Worm (Caenorhabditis elegans) whole organism, L3 larva: Measurements from ENCODE around the gene grk-1.

ENCODE experiments used
- ZK546.5 ChIP-seq: sonication (generic microtip); optimal IDR thresholded peaks from 2 replicates; lab custom pipeline; 2017; ENCODE audit warnings: missing biosample characterization, missing genetic modification characterization
- aly-2 ChIP-seq: fragments of 150-350 bp; optimal IDR thresholded peaks from 2 replicates; lab custom pipeline; 2014; ENCODE audit warnings: missing biosample characterization, missing genetic modification characterization
- ceh-16 ChIP-seq: sonication (generic microtip); optimal IDR thresholded peaks from 2 replicates; lab custom pipeline; 2017; ENCODE audit warnings: missing biosample characterization, missing genetic modification characterization
- ceh-82 ChIP-seq: fragments of 150-350 bp; optimal IDR thresholded peaks from 2 replicates; lab custom pipeline; 2014; ENCODE audit warnings: missing biosample characterization, missing genetic modification characterization
- ceh-9 ChIP-seq: sonication (generic microtip); optimal IDR thresholded peaks from 2 replicates; lab custom pipeline; 2018; ENCODE audit warnings: missing biosample characterization, missing genetic modification characterization
- daf-12 ChIP-seq: fragments of 150-350 bp; optimal IDR thresholded peaks from 2 replicates; lab custom pipeline; 2014; ENCODE audit warnings: missing biosample characterization, missing genetic modification reagents, missing genetic modification characterization
- egl-27 ChIP-seq: sonication (generic microtip); optimal IDR thresholded peaks from 4 replicates; lab custom pipeline; 2017; ENCODE audit warnings: missing biosample characterization, missing genetic modification reagents, missing genetic modification characterization
- elt-1 ChIP-seq: fragments of 150-350 bp; optimal IDR thresholded peaks from 2 replicates; lab custom pipeline; 2014; ENCODE audit warnings: missing biosample characterization, missing genetic modification characterization
- elt-2 ChIP-seq: sonication (generic microtip); optimal IDR thresholded peaks from 2 replicates; lab custom pipeline; 2016; ENCODE audit warnings: missing genetic modification reagents, mild to moderate bottlenecking, missing genetic modification characterization, missing compliant biosample characterization
- elt-3 ChIP-seq, 3 experiments: fragments of 150-350 bp in 1 of 3; sonication (generic microtip) in 2 of 3; optimal IDR thresholded peaks; 2 replicates in 2 of 3; 4 replicates in 1 of 3; lab custom pipeline; 2014 to 2017; ENCODE audit warnings: missing biosample characterization in 3 of 3, missing genetic modification characterization in 3 of 3
- eor-1 ChIP-seq, 2 experiments: fragments of 150-350 bp; optimal IDR thresholded peaks; 2 replicates each; lab custom pipeline; 2014 to 2018; ENCODE audit warnings: missing biosample characterization in 2 of 2, missing genetic modification characterization in 2 of 2
- fkh-10 ChIP-seq: sonication (generic microtip); optimal IDR thresholded peaks from 2 replicates; lab custom pipeline; 2017; ENCODE audit warnings: missing biosample characterization, missing genetic modification reagents, missing genetic modification characterization
- fkh-2 ChIP-seq: fragments of 150-350 bp; optimal IDR thresholded peaks from 2 replicates; lab custom pipeline; 2014; ENCODE audit warnings: missing biosample characterization, missing genetic modification reagents, missing genetic modification characterization
- fos-1 ChIP-seq: fragments of 150-350 bp; optimal IDR thresholded peaks from 2 replicates; lab custom pipeline; 2014; ENCODE audit warnings: missing biosample characterization, missing genetic modification characterization
- jun-1 ChIP-seq: fragments of 150-350 bp; optimal IDR thresholded peaks from 2 replicates; lab custom pipeline; 2014; ENCODE audit warnings: missing biosample characterization, missing genetic modification reagents, missing genetic modification characterization
- lin-15B ChIP-seq: fragments of 150-350 bp; optimal IDR thresholded peaks from 2 replicates; lab custom pipeline; 2014; ENCODE audit warnings: missing biosample characterization, missing genetic modification characterization
- lsy-12 ChIP-seq: sonication (generic microtip); optimal IDR thresholded peaks from 2 replicates; lab custom pipeline; 2016; ENCODE audit warnings: mild to moderate bottlenecking, missing genetic modification characterization, missing compliant biosample characterization
- mdl-1 ChIP-seq: fragments of 150-350 bp; optimal IDR thresholded peaks from 2 replicates; lab custom pipeline; 2014; ENCODE audit warnings: missing biosample characterization, missing genetic modification characterization
- mml-1 ChIP-seq: fragments of 150-350 bp; sonication (generic microtip); optimal IDR thresholded peaks from 3 replicates; lab custom pipeline; 2014; ENCODE audit warnings: missing biosample characterization, missing genetic modification characterization
- nfya-1 ChIP-seq: sonication (generic microtip); optimal IDR thresholded peaks from 2 replicates; lab custom pipeline; 2017; ENCODE audit warnings: missing genetic modification characterization, mild to moderate bottlenecking, missing compliant biosample characterization, antibody characterized with exemption, moderate library complexity; ENCODE audit not compliant: insufficient read depth
- nhr-11 ChIP-seq: fragments of 150-350 bp; optimal IDR thresholded peaks from 2 replicates; lab custom pipeline; 2014; ENCODE audit warnings: missing biosample characterization, missing genetic modification characterization
- nhr-23 ChIP-seq: fragments of 150-350 bp; optimal IDR thresholded peaks from 2 replicates; lab custom pipeline; 2014; ENCODE audit warnings: missing biosample characterization, missing genetic modification reagents, missing genetic modification characterization
- nhr-28 ChIP-seq: fragments of 150-350 bp; optimal IDR thresholded peaks from 2 replicates; lab custom pipeline; 2014; ENCODE audit warnings: missing biosample characterization, missing genetic modification characterization
- nhr-43 ChIP-seq: sonication (generic microtip); optimal IDR thresholded peaks from 2 replicates; lab custom pipeline; 2016; ENCODE audit warnings: mild to moderate bottlenecking, missing genetic modification characterization, missing compliant biosample characterization; ENCODE audit not compliant: poor library complexity, severe bottlenecking
- pha-4 ChIP-seq: fragments of 150-350 bp; optimal IDR thresholded peaks from 2 replicates; lab custom pipeline; 2014; ENCODE audit warnings: missing biosample characterization, missing genetic modification reagents, missing genetic modification characterization
- pqm-1 ChIP-seq: fragments of 150-350 bp; optimal IDR thresholded peaks from 2 replicates; lab custom pipeline; 2017; ENCODE audit warnings: missing biosample characterization, missing genetic modification characterization, inconsistent platforms
- sea-2 ChIP-seq: fragments of 150-350 bp; sonication (generic microtip); optimal IDR thresholded peaks from 4 replicates; lab custom pipeline; 2014; ENCODE audit warnings: missing biosample characterization, missing genetic modification reagents, missing genetic modification characterization
- snpc-4 ChIP-seq: fragments of 150-350 bp; optimal IDR thresholded peaks from 2 replicates; lab custom pipeline; 2014; ENCODE audit warnings: missing biosample characterization, missing genetic modification characterization
- tbx-2 ChIP-seq: sonication (generic microtip); optimal IDR thresholded peaks from 2 replicates; lab custom pipeline; 2016; ENCODE audit warnings: mild to moderate bottlenecking, missing genetic modification characterization, missing compliant biosample characterization
- ztf-11 ChIP-seq: fragments of 150-350 bp; optimal IDR thresholded peaks from 2 replicates; lab custom pipeline; 2014; ENCODE audit warnings: missing biosample characterization, missing genetic modification characterization
- ztf-4 ChIP-seq: fragments of 150-350 bp; optimal IDR thresholded peaks from 2 replicates; lab custom pipeline; 2014; ENCODE audit warnings: missing biosample characterization, missing genetic modification characterization

grk-1 gene

ce11 chrX:9997344-9997743, 1.7 kb downstream of the grk-1 start:
- TF ChIP-seq pqm-1 (tag; lab: Kevin White, UChicago) (peak; percentile 38), ceh-9 (no peak), nfya-1 (tag; lab: Kevin White, UChicago) (no peak), jun-1 (tag; lab: Kevin White, UChicago) (no peak), elt-3 (tag; optimal IDR thresholded peaks at IDR 0.05; lab: Kevin White, UChicago) (no peak), elt-2 (tag; lab: Kevin White, UChicago) (peak; percentile 59), nhr-23 (tag; lab: Kevin White, UChicago) (no peak), ceh-16 (tag; lab: Kevin White, UChicago) (no peak), pha-4 (tag; lab: Kevin White, UChicago) (no peak)

ce11 chrX:9993100-9993499, 5.9 kb downstream of the grk-1 start:
- TF ChIP-seq nhr-43 = no peak
- TF ChIP-seq eor-1 (tag; optimal IDR thresholded peaks at IDR 0.05; lab: Kevin White, UChicago) = no peak
- TF ChIP-seq fos-1 = no peak
- TF ChIP-seq fkh-2 = no peak
- TF ChIP-seq daf-12 (tag; lab: Kevin White, UChicago) = no peak
- TF ChIP-seq elt-1 = no peak
- TF ChIP-seq ceh-82 = no peak
- TF ChIP-seq ZK546.5 (tag; lab: Kevin White, UChicago) = no peak
- peak; percentile 10 for TF ChIP-seq pha-4 (tag; lab: Kevin White, UChicago)
- TF ChIP-seq, all 47 proteins: peak for 1

ce11 chrX:9988884-9989283, 10.1 kb downstream of the grk-1 start:
- no peak for TF ChIP-seq tbx-2 (tag; lab: Kevin White, UChicago)
- TF ChIP-seq snpc-4 = peak; percentile 4
- TF ChIP-seq elt-2 (tag; lab: Kevin White, UChicago) = peak; percentile 2

- TF ChIP-seq ceh-82 (no peak), elt-1 (peak; percentile 53), lsy-12 (no peak), elt-3 (tag; optimal IDR thresholded peaks at IDR 0.05; lab: Kevin White, UChicago) (no peak), fkh-10 (GFP tag; lab: Kevin White, UChicago) (no peak), ztf-11 (tag; lab: Kevin White, UChicago) (no peak), ztf-4 (no peak), mml-1 (tag; lab: Kevin White, UChicago) (no peak), pqm-1 (tag; lab: Kevin White, UChicago) (peak; percentile 6), nhr-28 (tag; lab: Kevin White, UChicago) (no peak), lin-15B (tag; lab: Kevin White, UChicago) (no peak), ceh-16 (tag; lab: Kevin White, UChicago) (no peak), tbx-2 (tag; lab: Kevin White, UChicago) (no peak), pha-4 (tag; lab: Kevin White, UChicago) (peak; percentile 47), aly-2 (tag; lab: Kevin White, UChicago) (no peak), nhr-11 (tag; lab: Kevin White, UChicago) (no peak), mdl-1 (tag; lab: Kevin White, UChicago) (no peak), sea-2 (no peak)
- TF ChIP-seq, all 47 proteins: peak for 3
Observed at ce11 chrX:9987166-9987565, 11.8 kb downstream of the grk-1 start.

- TF ChIP-seq pqm-1 (tag; lab: Kevin White, UChicago) (peak; percentile 70), elt-2 (tag; lab: Kevin White, UChicago) (peak; percentile 68), elt-1 (no peak), ZK546.5 (tag; lab: Kevin White, UChicago) (no peak)
Observed at ce11 chrX:9984889-9985404, 14.1 kb downstream of the grk-1 start, which contains the start of gene F19C6.5. TSS of gene F19C6.5 (minus strand) at chrX:9984939.

ce11 chrX:9981259-9981658, 17.7 kb downstream of the grk-1 start:
- TF ChIP-seq fkh-10 (GFP tag; lab: Kevin White, UChicago) = peak; percentile 73
- TF ChIP-seq egl-27 = no peak
